Fruit fly (Drosophila melanogaster): ENCODE results near the gene Odj.

The Odj gene

dm6 chr3R:17784189-17784588 is 24.8 kb downstream of the Odj start (continued):
- TF ChIP-seq gem (tag; optimal IDR thresholded peaks at IDR 0.05) (peak; percentile 3), Sox102F (GFP tag; optimal IDR thresholded peaks at IDR 0.05) (peak; percentile 23), Optix (GFP tag; IDR thresholded peaks at IDR 0.05) (no peak), Bdp1 (GFP tag; optimal IDR thresholded peaks at IDR 0.05) (no peak), dm (GFP tag; optimal IDR thresholded peaks at IDR 0.05) (no peak), gce (GFP tag; IDR thresholded peaks at IDR 0.05) (no peak), Antp (GFP tag; optimal IDR thresholded peaks at IDR 0.05) (no peak), CG12659 (GFP tag; optimal IDR thresholded peaks at IDR 0.05) (peak; percentile 2), CG17186 (GFP tag; optimal IDR thresholded peaks at IDR 0.05) (no peak), CG2678 (tag; optimal IDR thresholded peaks at IDR 0.05) (peak; percentile 7), CG7357 (GFP tag; IDR thresholded peaks at IDR 0.05) (no peak), Atf6 (GFP tag; IDR thresholded peaks at IDR 0.05) (no peak), Taf1 (GFP tag; IDR thresholded peaks at IDR 0.05) (no peak), stwl (tag; optimal IDR thresholded peaks at IDR 0.05) (no peak)

dm6 chr3R:17783144-17783543 is 25.9 kb downstream of the Odj start:
- TF ChIP-seq CG6175 (GFP tag; IDR thresholded peaks at IDR 0.05) (peak; percentile 70; the same call in 1 of the 3 replicates), ash1 (GFP tag; optimal IDR thresholded peaks at IDR 0.05) (no peak), CG2202 (tag; optimal IDR thresholded peaks at IDR 0.05) (no peak), pros (GFP tag; optimal IDR thresholded peaks at IDR 0.05) (no peak), CG31365 (tag; optimal IDR thresholded peaks at IDR 0.05) (no peak), slou (GFP tag; optimal IDR thresholded peaks at IDR 0.05) (no peak), Trl (optimal IDR thresholded peaks at IDR 0.05) (peak in 1 of 2 experiments; percentile 19), Trl (GFP tag; optimal IDR thresholded peaks at IDR 0.05) (no peak), zen2 (GFP tag; IDR thresholded peaks at IDR 0.05; ENCODE audit: partially characterized antibody) (no peak), CG10543 (GFP tag; optimal IDR thresholded peaks at IDR 0.05) (peak; percentile 4), dan (GFP tag; IDR thresholded peaks at IDR 0.05) (no peak), Deaf1 (tag; optimal IDR thresholded peaks at IDR 0.05) (peak; percentile 37), CG32772 (GFP tag; IDR thresholded peaks at IDR 0.05) (no peak), CG13894 (tag; optimal IDR thresholded peaks at IDR 0.05) (no peak), CG4424 (GFP tag; optimal IDR thresholded peaks at IDR 0.05) (no peak), sna (GFP tag; IDR thresholded peaks at IDR 0.05; ENCODE audit: partially characterized antibody) (no peak), CrebB (tag; optimal IDR thresholded peaks at IDR 0.05) (no peak), Adf1 (GFP tag; IDR thresholded peaks at IDR 0.05) (peak; percentile 70), nau (GFP tag; optimal IDR thresholded peaks at IDR 0.05) (peak; percentile 27), btn (GFP tag; optimal IDR thresholded peaks at IDR 0.05) (no peak), CG16863 (GFP tag; optimal IDR thresholded peaks at IDR 0.05) (no peak), CG1832 (GFP tag; optimal IDR thresholded peaks at IDR 0.05) (no peak), CG12071 (GFP tag; optimal IDR thresholded peaks at IDR 0.05) (no peak), Gug (GFP tag; IDR thresholded peaks at IDR 0.05) (no peak), CG9727 (GFP tag; optimal IDR thresholded peaks at IDR 0.05) (no peak), CG13296 (GFP tag; optimal IDR thresholded peaks at IDR 0.05) (no peak), CG16815 (GFP tag; optimal IDR thresholded peaks at IDR 0.05) (no peak), Ets97D (GFP tag; optimal IDR thresholded peaks at IDR 0.05) (no peak), CG14050 (GFP tag; IDR thresholded peaks at IDR 0.05) (no peak), gt (GFP tag; IDR thresholded peaks at IDR 0.05) (no peak), Max (GFP tag; optimal IDR thresholded peaks at IDR 0.05) (no peak), CG11504 (tag; optimal IDR thresholded peaks at IDR 0.05) (peak; percentile 40), Scr (GFP tag; IDR thresholded peaks at IDR 0.05; ENCODE audit: partially characterized antibody) (no peak), CG11247 (GFP tag; IDR thresholded peaks at IDR 0.05) (no peak), sd (tag; optimal IDR thresholded peaks at IDR 0.05) (peak; percentile 63), cwo (GFP tag; optimal IDR thresholded peaks at IDR 0.05) (no peak), CG12769 (tag; optimal IDR thresholded peaks at IDR 0.05) (peak; percentile 20), ems (GFP tag; optimal IDR thresholded peaks at IDR 0.05) (no peak)
